Fruit fly (Drosophila melanogaster) whole organism, embryonic: ENCODE results near the gene Nin.

Source experiments
- Atf6 ChIP-seq: fragments of 200-800 bp; sonication (Bioruptor generic); IDR thresholded peaks from 2 replicates; pipeline ENCODE4 v1.3.6; 2022; ENCODE audit warnings: missing biosample characterization, missing genetic modification characterization
- B-H1 ChIP-seq: fragments of 200-800 bp; sonication (Bioruptor generic); IDR thresholded peaks from 3 replicates; pipeline ENCODE4 v1.3.6; 2022; ENCODE audit warnings: missing biosample characterization, missing genetic modification characterization
- CG10366 ChIP-seq: fragments of 200-800 bp; sonication (Bioruptor generic); IDR thresholded peaks from 2 replicates; pipeline ENCODE4 v1.3.6; 2022; ENCODE audit warnings: missing biosample characterization, missing genetic modification characterization
- CG10565 ChIP-seq: fragments of 200-800 bp; sonication (Bioruptor generic); optimal IDR thresholded peaks from 3 replicates; lab custom pipeline; 2016; ENCODE audit warnings: missing biosample characterization, mild to moderate bottlenecking, missing genetic modification characterization
- CG11398 ChIP-seq: fragments of 200-800 bp; sonication (Bioruptor generic); optimal IDR thresholded peaks from 2 replicates; lab custom pipeline; 2016; ENCODE audit warnings: missing biosample characterization, missing genetic modification characterization
- CG11695 ChIP-seq: fragments of 200-800 bp; sonication (Bioruptor generic); IDR thresholded peaks from 3 replicates; pipeline ENCODE4 v1.3.6; 2022; ENCODE audit warnings: missing biosample characterization, missing genetic modification characterization
- CG14050 ChIP-seq: fragments of 200-800 bp; sonication (Bioruptor generic); IDR thresholded peaks from 3 replicates; pipeline ENCODE4 v1.3.6; 2022; ENCODE audit warnings: missing biosample characterization, missing genetic modification characterization
- CG15073 ChIP-seq: fragments of 200-800 bp; sonication (Bioruptor generic); optimal IDR thresholded peaks from 2 replicates; lab custom pipeline; 2016; ENCODE audit warnings: missing biosample characterization, missing genetic modification characterization
- CG17361 ChIP-seq: fragments of 200-800 bp; sonication (Bioruptor generic); IDR thresholded peaks from 3 replicates; pipeline ENCODE4 v1.3.6; 2022; ENCODE audit warnings: missing biosample characterization, missing genetic modification characterization
- CG2875 ChIP-seq: fragments of 200-800 bp; sonication (Bioruptor generic); optimal IDR thresholded peaks from 2 replicates; lab custom pipeline; 2017; ENCODE audit warnings: missing biosample characterization, mild to moderate bottlenecking, missing genetic modification characterization, missing genetic modification reagents
- CG33213 ChIP-seq: fragments of 200-800 bp; sonication (Bioruptor generic); optimal IDR thresholded peaks from 3 replicates; lab custom pipeline; 2016; ENCODE audit warnings: missing biosample characterization, missing genetic modification characterization
- CG34376 ChIP-seq: fragments of 200-800 bp; sonication (Bioruptor generic); optimal IDR thresholded peaks from 2 replicates; lab custom pipeline; 2018; ENCODE audit warnings: missing biosample characterization, mild to moderate bottlenecking, missing genetic modification characterization
- CG3847 ChIP-seq: fragments of 200-800 bp; sonication (Bioruptor generic); IDR thresholded peaks from 2 replicates; pipeline ENCODE4 v1.3.6; 2022; ENCODE audit warnings: missing biosample characterization, missing genetic modification characterization
- CG43689 ChIP-seq: fragments of 200-800 bp; sonication (Bioruptor generic); IDR thresholded peaks from 2 replicates; pipeline ENCODE4 v1.3.6; 2022; ENCODE audit warnings: missing biosample characterization, missing genetic modification characterization
- CG4730 ChIP-seq: fragments of 200-800 bp; sonication (Bioruptor generic); IDR thresholded peaks from 2 replicates; pipeline ENCODE4 v1.3.6; 2022; ENCODE audit warnings: missing biosample characterization, missing genetic modification characterization
- CG6854 ChIP-seq: fragments of 200-800 bp; sonication (Bioruptor generic); optimal IDR thresholded peaks from 3 replicates; lab custom pipeline; 2017; ENCODE audit warnings: missing biosample characterization, mild to moderate bottlenecking, missing genetic modification characterization
- CG7271 ChIP-seq: fragments of 200-800 bp; sonication (Bioruptor generic); optimal IDR thresholded peaks from 2 replicates; lab custom pipeline; 2018; ENCODE audit warnings: missing biosample characterization, mild to moderate bottlenecking, missing genetic modification characterization, moderate library complexity
- CG7556 ChIP-seq: fragments of 200-800 bp; sonication (Bioruptor generic); optimal IDR thresholded peaks from 2 replicates; lab custom pipeline; 2017; ENCODE audit warnings: missing biosample characterization, mild to moderate bottlenecking, missing genetic modification characterization
- CG9609 ChIP-seq: fragments of 200-800 bp; sonication (Bioruptor generic); optimal IDR thresholded peaks from 3 replicates; lab custom pipeline; 2016; ENCODE audit warnings: missing biosample characterization, missing genetic modification characterization
- CG9727 ChIP-seq: fragments of 200-800 bp; sonication (Bioruptor generic); optimal IDR thresholded peaks from 3 replicates; lab custom pipeline; 2017; ENCODE audit warnings: missing biosample characterization, mild to moderate bottlenecking, missing genetic modification characterization
- CG9797 ChIP-seq: fragments of 200-800 bp; sonication (Bioruptor generic); optimal IDR thresholded peaks from 3 replicates; lab custom pipeline; 2018; ENCODE audit warnings: missing biosample characterization, mild to moderate bottlenecking, missing genetic modification characterization
- CrebB ChIP-seq: fragments of 200-800 bp; sonication (Bioruptor generic); optimal IDR thresholded peaks from 3 replicates; lab custom pipeline; 2018; ENCODE audit warnings: missing biosample characterization, mild to moderate bottlenecking, missing genetic modification characterization
- Doc3 ChIP-seq: fragments of 200-800 bp; sonication (Bioruptor generic); IDR thresholded peaks from 3 replicates; pipeline ENCODE4 v1.3.6; 2022; ENCODE audit warnings: missing biosample characterization, missing genetic modification characterization; ENCODE audit not compliant: partially characterized antibody
- Ets65A ChIP-seq: fragments of 200-800 bp; sonication (Bioruptor generic); peaks from one replicate; lab custom pipeline; 2016; ENCODE audit warnings: missing biosample characterization, missing genetic modification characterization
- Lim3 ChIP-seq: fragments of 200-800 bp; sonication (Bioruptor generic); IDR thresholded peaks from 2 replicates; pipeline ENCODE4 v1.3.6; 2022; ENCODE audit warnings: missing biosample characterization, missing genetic modification characterization
- Nf-YB ChIP-seq: fragments of 200-800 bp; sonication (Bioruptor generic); optimal IDR thresholded peaks from 3 replicates; lab custom pipeline; 2019; ENCODE audit warnings: missing biosample characterization, mild to moderate bottlenecking, missing genetic modification characterization, moderate library complexity
- Ptx1 ChIP-seq: fragments of 200-800 bp; sonication (Bioruptor generic); IDR thresholded peaks from 2 replicates; pipeline ENCODE4 v1.3.6; 2022; ENCODE audit warnings: missing biosample characterization, missing genetic modification characterization
- Ravus ChIP-seq: fragments of 200-800 bp; sonication (Bioruptor generic); IDR thresholded peaks from 2 replicates; pipeline ENCODE4 v1.3.6; 2022; ENCODE audit warnings: missing biosample characterization, missing genetic modification characterization
- Sry-β ChIP-seq: fragments of 200-800 bp; sonication (Bioruptor generic); optimal IDR thresholded peaks from 2 replicates; lab custom pipeline; 2018; ENCODE audit warnings: missing biosample characterization, mild to moderate bottlenecking, missing genetic modification characterization, moderate library complexity
- aop ChIP-seq: fragments of 200-800 bp; sonication (Bioruptor generic); IDR thresholded peaks from 2 replicates; pipeline ENCODE4 v1.3.6; 2022; ENCODE audit warnings: missing biosample characterization, missing genetic modification characterization
- ato ChIP-seq: fragments of 200-800 bp; sonication (Bioruptor generic); IDR thresholded peaks from 2 replicates; pipeline ENCODE4 v1.3.6; 2022; ENCODE audit warnings: missing biosample characterization, missing genetic modification characterization; ENCODE audit not compliant: partially characterized antibody
- chif ChIP-seq, 2 experiments: fragments of 200-800 bp; sonication (Bioruptor generic); optimal IDR thresholded peaks; 3 replicates each; lab custom pipeline; 2016; ENCODE audit warnings: missing biosample characterization in 2 of 2, missing genetic modification characterization in 2 of 2
- chinmo ChIP-seq: fragments of 200-800 bp; sonication (Bioruptor generic); IDR thresholded peaks from 4 replicates; pipeline ENCODE4 v1.3.6; 2022; ENCODE audit warnings: missing biosample characterization, missing genetic modification characterization; ENCODE audit not compliant: partially characterized antibody
- fd64A ChIP-seq: fragments of 200-800 bp; sonication (Bioruptor generic); optimal IDR thresholded peaks from 3 replicates; lab custom pipeline; 2018; ENCODE audit warnings: missing biosample characterization, mild to moderate bottlenecking, missing genetic modification characterization
- gfzf ChIP-seq: fragments of 200-800 bp; sonication (Bioruptor generic); optimal IDR thresholded peaks from 2 replicates; lab custom pipeline; 2016; ENCODE audit warnings: missing biosample characterization, mild to moderate bottlenecking, missing genetic modification characterization, moderate library complexity
- gsb-n ChIP-seq: fragments of 200-800 bp; sonication (Bioruptor generic); optimal IDR thresholded peaks from 3 replicates; lab custom pipeline; 2018; ENCODE audit warnings: missing biosample characterization, mild to moderate bottlenecking, missing genetic modification characterization
- jigr1 ChIP-seq: fragments of 200-800 bp; sonication (Bioruptor generic); IDR thresholded peaks from 3 replicates; pipeline ENCODE4 v1.3.6; 2022; ENCODE audit warnings: missing biosample characterization, missing genetic modification characterization
- kah ChIP-seq: fragments of 200-800 bp; sonication (Bioruptor generic); optimal IDR thresholded peaks from 2 replicates; lab custom pipeline; 2018; ENCODE audit warnings: missing biosample characterization, mild to moderate bottlenecking, missing genetic modification characterization
- nerfin-1 ChIP-seq: fragments of 200-800 bp; sonication (Bioruptor generic); optimal IDR thresholded peaks from 3 replicates; lab custom pipeline; 2019; ENCODE audit warnings: missing biosample characterization, mild to moderate bottlenecking, missing genetic modification characterization, moderate library complexity
- org-1 ChIP-seq: fragments of 200-800 bp; sonication (Bioruptor generic); optimal IDR thresholded peaks from 2 replicates; lab custom pipeline; 2017; ENCODE audit warnings: missing biosample characterization, missing genetic modification characterization
- phol ChIP-seq: fragments of 200-800 bp; sonication (Bioruptor generic); optimal IDR thresholded peaks from 3 replicates; lab custom pipeline; 2018; ENCODE audit warnings: missing biosample characterization, mild to moderate bottlenecking, missing genetic modification characterization, moderate library complexity
- sim ChIP-seq: fragments of 200-800 bp; sonication (Bioruptor generic); IDR thresholded peaks from 2 replicates; pipeline ENCODE4 v1.3.6; 2022; ENCODE audit warnings: missing biosample characterization, missing genetic modification characterization
- sisA ChIP-seq: fragments of 200-800 bp; sonication (Bioruptor generic); IDR thresholded peaks from 2 replicates; pipeline ENCODE4 v1.3.6; 2022; ENCODE audit warnings: missing biosample characterization, missing genetic modification characterization
- sob ChIP-seq: fragments of 200-800 bp; sonication (Bioruptor generic); IDR thresholded peaks from 2 replicates; pipeline ENCODE4 v1.3.6; 2022; ENCODE audit warnings: missing biosample characterization, missing genetic modification characterization
- tgo ChIP-seq: fragments of 200-800 bp; sonication (Bioruptor generic); IDR thresholded peaks from 3 replicates; pipeline ENCODE4 v1.3.6; 2022; ENCODE audit warnings: missing biosample characterization, missing genetic modification characterization
- tin ChIP-seq: fragments of 200-800 bp; sonication (Bioruptor generic); optimal IDR thresholded peaks from 3 replicates; lab custom pipeline; 2016; ENCODE audit warnings: missing biosample characterization, missing genetic modification characterization
- trem ChIP-seq: fragments of 200-800 bp; optimal IDR thresholded peaks from 3 replicates; lab custom pipeline; 2019; ENCODE audit warnings: missing biosample characterization, mild to moderate bottlenecking, missing genetic modification characterization, moderate library complexity
- vfl ChIP-seq: fragments of 200-800 bp; sonication (Bioruptor generic); optimal IDR thresholded peaks from 2 replicates; lab custom pipeline; 2016; ENCODE audit warnings: missing biosample characterization, missing genetic modification characterization
- zen2 ChIP-seq: fragments of 200-800 bp; sonication (Bioruptor generic); IDR thresholded peaks from 3 replicates; pipeline ENCODE4 v1.3.6; 2022; ENCODE audit warnings: missing biosample characterization, missing genetic modification characterization; ENCODE audit not compliant: partially characterized antibody
- zfh1 ChIP-seq: fragments of 200-800 bp; sonication (Bioruptor generic); IDR thresholded peaks from 3 replicates; pipeline ENCODE4 v1.3.6; 2022; ENCODE audit warnings: missing biosample characterization, missing genetic modification characterization

Gene Nin

DNA sequence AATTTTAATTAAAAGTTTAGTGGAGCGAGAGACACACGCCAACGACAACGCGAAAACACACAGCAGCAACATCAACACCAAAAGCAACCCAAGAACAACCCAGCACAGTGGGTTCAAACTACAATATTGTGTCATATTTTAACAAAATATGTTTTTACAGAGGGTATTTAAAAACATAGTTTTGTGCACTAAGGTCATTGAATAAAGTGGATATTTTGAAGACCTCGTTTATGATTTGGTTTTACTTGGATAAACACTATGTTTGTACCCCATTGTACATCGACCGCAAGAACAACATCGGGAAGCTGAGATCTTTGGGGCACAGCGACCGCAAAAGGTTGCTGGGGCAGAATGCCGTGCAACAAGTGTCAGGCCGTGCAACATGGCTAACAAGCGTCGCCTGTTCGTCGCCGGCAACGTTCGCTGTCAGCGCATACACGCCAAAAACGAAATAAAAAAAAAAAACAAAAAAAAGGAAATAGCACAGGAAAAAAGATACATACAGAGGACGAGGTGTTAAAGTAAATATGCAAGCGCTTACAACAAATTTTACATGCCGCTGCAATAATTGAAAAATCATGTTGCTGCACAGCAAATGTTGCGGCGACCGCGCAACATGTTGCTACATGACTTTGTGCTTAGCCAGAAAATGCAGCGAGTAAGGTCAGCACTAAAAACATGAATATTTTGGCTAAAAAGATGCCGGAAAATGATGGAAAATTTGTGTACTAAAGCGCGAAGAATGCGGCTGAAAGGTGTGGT is 16.9 kb downstream of the Nin start (continued):
- TF ChIP-seq CG9797 (GFP tag; lab: Kevin White, UChicago), result no peak
- no peak for TF ChIP-seq CG7556
- TF ChIP-seq CG3847 (GFP tag; lab: Robert Waterston, UW), result no peak
- TF ChIP-seq CG9609 (GFP tag; lab: Kevin White, UChicago), result no peak
- TF ChIP-seq nerfin-1 (tag; lab: Kevin White, UChicago), result no peak
- TF ChIP-seq sisA (GFP tag; lab: Robert Waterston, UW), result no peak
- TF ChIP-seq CG11695 (GFP tag; lab: Robert Waterston, UW), result no peak
- no peak for TF ChIP-seq CG11398 (GFP tag; lab: Kevin White, UChicago)
- no peak for TF ChIP-seq CG6854 (GFP tag; lab: Kevin White, UChicago)
- TF ChIP-seq Nf-YB (GFP tag; lab: Kevin White, UChicago), result no peak
- no peak for TF ChIP-seq CG33213 (GFP tag; lab: Kevin White, UChicago)
- 0 out of 3 replicates have a peak, but pooled peaks have one; percentile 19 for TF ChIP-seq tgo (GFP tag; lab: Robert Waterston, UW)
- 0 out of 2 replicates have a peak, but pooled peaks have one; percentile 18 for TF ChIP-seq sob (GFP tag; lab: Robert Waterston, UW)
- TF ChIP-seq ato (GFP tag; lab: Robert Waterston, UW), result no peak
- 0 out of 4 replicates have a peak, but pooled peaks have one; percentile 23 for TF ChIP-seq chinmo (GFP tag; lab: Robert Waterston, UW)
- no peak for TF ChIP-seq aop (GFP tag; lab: Robert Waterston, UW)
- TF ChIP-seq zen2 (GFP tag; lab: Robert Waterston, UW), result no peak
- no peak for TF ChIP-seq fd64A (GFP tag; lab: Kevin White, UChicago)
- TF ChIP-seq trem (tag; lab: Kevin White, UChicago), result peak; percentile 19
- TF ChIP-seq jigr1, result no peak
- no peak for TF ChIP-seq CG43689 (GFP tag; lab: Robert Waterston, UW)
- peak in 1 of 2 experiments; percentile 58 for TF ChIP-seq chif (GFP tag; optimal IDR thresholded peaks at IDR 0.05; lab: Kevin White, UChicago)
- no peak for TF ChIP-seq Lim3 (GFP tag; lab: Robert Waterston, UW)
- peak; percentile 14 for TF ChIP-seq kah
- TF ChIP-seq B-H1, result no peak
- peak; percentile 50 for TF ChIP-seq Ptx1
- TF ChIP-seq CG14050, result no peak
- TF ChIP-seq CG17361 (GFP tag; lab: Robert Waterston, UW), result peak; percentile 52; the same call in 1 of the 3 replicates
- TF ChIP-seq CG34376 (GFP tag; lab: Kevin White, UChicago), result no peak
- no peak for TF ChIP-seq gfzf (GFP tag; lab: Kevin White, UChicago)
- TF ChIP-seq zfh1 (GFP tag; lab: Robert Waterston, UW), result peak; percentile 67
- TF ChIP-seq CG15073 (GFP tag; lab: Kevin White, UChicago), result no peak
- TF ChIP-seq CG7271, result no peak
- no peak for TF ChIP-seq Ravus
- TF ChIP-seq phol (tag; lab: Kevin White, UChicago), result peak; percentile 53
- no peak for TF ChIP-seq Sry-β
- peak; percentile 44 for TF ChIP-seq CG9727 (GFP tag; lab: Kevin White, UChicago)
- TF ChIP-seq Atf6, result no peak
- no peak for TF ChIP-seq sim (GFP tag; lab: Robert Waterston, UW)
- TF ChIP-seq CG2875 (GFP tag; lab: Kevin White, UChicago), result peak; percentile 30
- TF ChIP-seq vfl (GFP tag; lab: Kevin White, UChicago), result no peak
- TF ChIP-seq CG10565 (GFP tag; lab: Kevin White, UChicago), result no peak
- peak; percentile 41 for TF ChIP-seq gsb-n (tag; lab: Kevin White, UChicago)
- no peak for TF ChIP-seq Doc3 (GFP tag; lab: Robert Waterston, UW)
- TF ChIP-seq tin (GFP tag; lab: Kevin White, UChicago), result no peak
- no peak for TF ChIP-seq CrebB (tag; lab: Kevin White, UChicago)
- TF ChIP-seq CG4730 (GFP tag; lab: Robert Waterston, UW), result no peak
- no peak for TF ChIP-seq Ets65A (GFP tag; lab: Kevin White, UChicago)
- no peak for TF ChIP-seq CG10366 (GFP tag; lab: Robert Waterston, UW)
- peak; percentile 1 for TF ChIP-seq org-1 (GFP tag; lab: Kevin White, UChicago)
